Fruit fly (Drosophila melanogaster) whole organism, embryonic: ENCODE results near the gene CG32708.

ENCODE experiments used
- Atf-2 ChIP-seq: fragments of 200-800 bp; sonication (Bioruptor generic); optimal IDR thresholded peaks from 2 replicates; lab custom pipeline; 2016; ENCODE audit warnings: missing biosample characterization, missing genetic modification characterization
- B-H2 ChIP-seq: fragments of 200-800 bp; sonication (Bioruptor generic); optimal IDR thresholded peaks from 2 replicates; lab custom pipeline; 2018; ENCODE audit warnings: missing biosample characterization, mild to moderate bottlenecking, missing genetic modification characterization
- Blimp-1 ChIP-seq: fragments of 200-800 bp; sonication (Bioruptor generic); optimal IDR thresholded peaks from 3 replicates; lab custom pipeline; 2018; ENCODE audit warnings: missing biosample characterization, missing genetic modification characterization, mild to moderate bottlenecking, moderate library complexity, missing genetic modification reagents
- CG10147 ChIP-seq: fragments of 200-800 bp; sonication (Bioruptor generic); optimal IDR thresholded peaks from 2 replicates; lab custom pipeline; 2019; ENCODE audit warnings: missing biosample characterization, mild to moderate bottlenecking, missing genetic modification characterization, moderate library complexity
- CG10366 ChIP-seq: fragments of 200-800 bp; sonication (Bioruptor generic); IDR thresholded peaks from 2 replicates; pipeline ENCODE4 v1.3.6; 2022; ENCODE audit warnings: missing biosample characterization, missing genetic modification characterization
- CG12219 ChIP-seq: fragments of 200-800 bp; sonication (Bioruptor generic); optimal IDR thresholded peaks from 3 replicates; lab custom pipeline; 2018; ENCODE audit warnings: missing biosample characterization, mild to moderate bottlenecking, missing genetic modification characterization
- CG13775 ChIP-seq: fragments of 200-800 bp; sonication (Bioruptor generic); optimal IDR thresholded peaks from 3 replicates; lab custom pipeline; 2017; ENCODE audit warnings: missing biosample characterization, mild to moderate bottlenecking, missing genetic modification characterization
- CG14050 ChIP-seq: fragments of 200-800 bp; sonication (Bioruptor generic); IDR thresholded peaks from 3 replicates; pipeline ENCODE4 v1.3.6; 2022; ENCODE audit warnings: missing biosample characterization, missing genetic modification characterization
- CG15514 ChIP-seq: fragments of 200-800 bp; sonication (Bioruptor generic); optimal IDR thresholded peaks from 3 replicates; lab custom pipeline; 2017; ENCODE audit warnings: missing biosample characterization, missing genetic modification characterization, mild to moderate bottlenecking, moderate library complexity, missing genetic modification reagents
- CG18476 ChIP-seq: fragments of 200-800 bp; sonication (Bioruptor generic); optimal IDR thresholded peaks from 2 replicates; lab custom pipeline; 2016; ENCODE audit warnings: missing biosample characterization, mild to moderate bottlenecking, missing genetic modification characterization
- CG2116 ChIP-seq: fragments of 200-800 bp; sonication (Bioruptor generic); optimal IDR thresholded peaks from 3 replicates; lab custom pipeline; 2018; ENCODE audit warnings: missing biosample characterization, mild to moderate bottlenecking, missing genetic modification characterization
- CG2129 ChIP-seq: fragments of 200-800 bp; sonication (Bioruptor generic); IDR thresholded peaks from 2 replicates; pipeline ENCODE4 v1.3.6; 2022; ENCODE audit warnings: missing biosample characterization, missing genetic modification characterization; ENCODE audit not compliant: partially characterized antibody
- CG31441 ChIP-seq: fragments of 200-800 bp; sonication (Bioruptor generic); IDR thresholded peaks from 2 replicates; pipeline ENCODE4 v1.3.6; 2022; ENCODE audit warnings: missing biosample characterization, missing genetic modification characterization
- CG33213 ChIP-seq: fragments of 200-800 bp; sonication (Bioruptor generic); optimal IDR thresholded peaks from 3 replicates; lab custom pipeline; 2016; ENCODE audit warnings: missing biosample characterization, missing genetic modification characterization
- CG4328 ChIP-seq: fragments of 200-800 bp; sonication (Bioruptor generic); optimal IDR thresholded peaks from 3 replicates; lab custom pipeline; 2017; ENCODE audit warnings: missing biosample characterization, missing genetic modification reagents, missing genetic modification characterization
- CG4360 ChIP-seq: fragments of 200-800 bp; sonication (Bioruptor generic); IDR thresholded peaks from 2 replicates; pipeline ENCODE4 v1.3.6; 2022; ENCODE audit warnings: missing biosample characterization, missing genetic modification characterization
- CG4854 ChIP-seq: fragments of 200-800 bp; sonication (Bioruptor generic); optimal IDR thresholded peaks from 2 replicates; lab custom pipeline; 2016; ENCODE audit warnings: missing biosample characterization, missing genetic modification characterization, inconsistent platforms
- CG6683 ChIP-seq: fragments of 200-800 bp; sonication (Bioruptor generic); optimal IDR thresholded peaks from 2 replicates; lab custom pipeline; 2017; ENCODE audit warnings: missing biosample characterization, mild to moderate bottlenecking, missing genetic modification characterization, missing genetic modification reagents
- CG7357 ChIP-seq: fragments of 200-800 bp; sonication (Bioruptor generic); IDR thresholded peaks from 3 replicates; pipeline ENCODE4 v1.3.6; 2022; ENCODE audit warnings: missing biosample characterization, missing genetic modification characterization
- CG7786 ChIP-seq: fragments of 200-800 bp; sonication (Bioruptor generic); optimal IDR thresholded peaks from 2 replicates; lab custom pipeline; 2016; ENCODE audit warnings: missing biosample characterization, missing genetic modification characterization
- CG7987 ChIP-seq: fragments of 200-800 bp; sonication (Bioruptor generic); optimal IDR thresholded peaks from 2 replicates; lab custom pipeline; 2018; ENCODE audit warnings: missing biosample characterization, mild to moderate bottlenecking, missing genetic modification characterization, moderate library complexity
- CG8281 ChIP-seq: fragments of 200-800 bp; sonication (Bioruptor generic); optimal IDR thresholded peaks from 2 replicates; lab custom pipeline; 2018; ENCODE audit warnings: missing biosample characterization, mild to moderate bottlenecking, missing genetic modification characterization, moderate library complexity
- CG9876 ChIP-seq: fragments of 200-800 bp; sonication (Bioruptor generic); optimal IDR thresholded peaks from 2 replicates; lab custom pipeline; 2016; ENCODE audit warnings: missing biosample characterization, missing genetic modification characterization
- CTCF ChIP-seq: fragments of 200-800 bp; sonication (Bioruptor generic); optimal IDR thresholded peaks from 2 replicates; lab custom pipeline; 2017; ENCODE audit warnings: missing biosample characterization, mild to moderate bottlenecking, missing genetic modification characterization, moderate library complexity
- CoRest ChIP-seq: fragments of 200-800 bp; sonication (Bioruptor generic); optimal IDR thresholded peaks from 3 replicates; lab custom pipeline; 2018; ENCODE audit warnings: missing biosample characterization, mild to moderate bottlenecking, missing genetic modification characterization, moderate library complexity
- D19A ChIP-seq: fragments of 200-800 bp; optimal IDR thresholded peaks from 3 replicates; lab custom pipeline; 2019; ENCODE audit warnings: missing biosample characterization, mild to moderate bottlenecking, missing genetic modification characterization, moderate library complexity
- Deaf1 ChIP-seq: fragments of 200-800 bp; optimal IDR thresholded peaks from 3 replicates; lab custom pipeline; 2019; ENCODE audit warnings: missing biosample characterization, mild to moderate bottlenecking, missing genetic modification characterization, moderate library complexity
- Dll ChIP-seq: fragments of 200-800 bp; sonication (Bioruptor generic); IDR thresholded peaks from 4 replicates; pipeline ENCODE4 v1.3.6; 2022; ENCODE audit warnings: missing biosample characterization, missing genetic modification characterization; ENCODE audit not compliant: partially characterized antibody
- Gug ChIP-seq: fragments of 200-800 bp; sonication (Bioruptor generic); IDR thresholded peaks from 4 replicates; pipeline ENCODE4 v1.3.6; 2022; ENCODE audit warnings: missing biosample characterization, missing genetic modification characterization
- HmgD ChIP-seq: fragments of 200-800 bp; sonication (Bioruptor generic); optimal IDR thresholded peaks from 3 replicates; lab custom pipeline; 2016; ENCODE audit warnings: missing biosample characterization, missing genetic modification characterization
- HmgZ ChIP-seq: fragments of 200-800 bp; sonication (Bioruptor generic); optimal IDR thresholded peaks from 2 replicates; lab custom pipeline; 2018; ENCODE audit warnings: missing biosample characterization, mild to moderate bottlenecking, missing genetic modification characterization
- Hr3 ChIP-seq: fragments of 200-800 bp; sonication (Bioruptor generic); optimal IDR thresholded peaks from 3 replicates; lab custom pipeline; 2016; ENCODE audit warnings: missing biosample characterization, missing genetic modification characterization
- Meics ChIP-seq: fragments of 200-800 bp; sonication (Bioruptor generic); optimal IDR thresholded peaks from 2 replicates; lab custom pipeline; 2017; ENCODE audit warnings: missing biosample characterization, mild to moderate bottlenecking, missing genetic modification characterization
- NC2β ChIP-seq: fragments of 200-800 bp; sonication (Bioruptor generic); optimal IDR thresholded peaks from 2 replicates; lab custom pipeline; 2016; ENCODE audit warnings: missing biosample characterization, missing genetic modification characterization
- Nf-YC ChIP-seq: fragments of 200-800 bp; optimal IDR thresholded peaks from 3 replicates; lab custom pipeline; 2019; ENCODE audit warnings: missing biosample characterization, mild to moderate bottlenecking, missing genetic modification characterization, moderate library complexity
- Oli ChIP-seq: fragments of 200-800 bp; sonication (Bioruptor generic); optimal IDR thresholded peaks from 2 replicates; lab custom pipeline; 2018; ENCODE audit warnings: missing biosample characterization, mild to moderate bottlenecking, missing genetic modification characterization, moderate library complexity
- ato ChIP-seq: fragments of 200-800 bp; sonication (Bioruptor generic); IDR thresholded peaks from 2 replicates; pipeline ENCODE4 v1.3.6; 2022; ENCODE audit warnings: missing biosample characterization, missing genetic modification characterization; ENCODE audit not compliant: partially characterized antibody
- corto ChIP-seq: fragments of 200-800 bp; sonication (Bioruptor generic); optimal IDR thresholded peaks from 2 replicates; lab custom pipeline; 2016; ENCODE audit warnings: missing biosample characterization, mild to moderate bottlenecking, missing genetic modification characterization, moderate library complexity
- hbn ChIP-seq: fragments of 200-800 bp; sonication (Bioruptor generic); IDR thresholded peaks from 2 replicates; pipeline ENCODE4 v1.3.6; 2022; ENCODE audit warnings: missing biosample characterization, missing genetic modification characterization; ENCODE audit not compliant: partially characterized antibody
- kay ChIP-seq: fragments of 200-800 bp; sonication (Bioruptor generic); optimal IDR thresholded peaks from 2 replicates; lab custom pipeline; 2016; ENCODE audit warnings: missing biosample characterization, missing genetic modification characterization
- lola ChIP-seq, 3 experiments: fragments of >200 bp in 2 of 3; fragments of 200-800 bp in 1 of 3; sonication (Bioruptor generic) in 1 of 3; optimal IDR thresholded peaks; 2 replicates each; lab custom pipeline; 2017 to 2019; ENCODE audit warnings: missing biosample characterization in 3 of 3, missing genetic modification characterization in 3 of 3, mild to moderate bottlenecking in 1 of 3, moderate library complexity in 1 of 3
- mirr ChIP-seq: fragments of 200-800 bp; sonication (Bioruptor generic); optimal IDR thresholded peaks from 3 replicates; lab custom pipeline; 2018; ENCODE audit warnings: missing biosample characterization, mild to moderate bottlenecking, missing genetic modification characterization
- nerfin-2 ChIP-seq: fragments of 200-800 bp; sonication (Bioruptor generic); IDR thresholded peaks from 2 replicates; pipeline ENCODE4 v1.3.6; 2022; ENCODE audit warnings: missing biosample characterization, missing genetic modification characterization; ENCODE audit not compliant: partially characterized antibody
- nom ChIP-seq: fragments of 200-800 bp; sonication (Bioruptor generic); optimal IDR thresholded peaks from 2 replicates; lab custom pipeline; 2017; ENCODE audit warnings: missing biosample characterization, missing genetic modification characterization, mild to moderate bottlenecking, moderate library complexity, missing genetic modification reagents
- phol ChIP-seq: fragments of 200-800 bp; sonication (Bioruptor generic); optimal IDR thresholded peaks from 3 replicates; lab custom pipeline; 2018; ENCODE audit warnings: missing biosample characterization, mild to moderate bottlenecking, missing genetic modification characterization, moderate library complexity
- row ChIP-seq: fragments of 200-800 bp; sonication (Bioruptor generic); IDR thresholded peaks from 3 replicates; pipeline ENCODE4 v1.3.6; 2022; ENCODE audit warnings: missing biosample characterization, missing genetic modification characterization
- schlank ChIP-seq: fragments of 200-800 bp; sonication (Bioruptor generic); optimal IDR thresholded peaks from 2 replicates; lab custom pipeline; 2018; ENCODE audit warnings: missing biosample characterization, mild to moderate bottlenecking, missing genetic modification characterization
- scrt ChIP-seq: fragments of 200-800 bp; sonication (Bioruptor generic); optimal IDR thresholded peaks from 2 replicates; lab custom pipeline; 2018; ENCODE audit warnings: missing biosample characterization, mild to moderate bottlenecking, missing genetic modification characterization, moderate library complexity
- so ChIP-seq: fragments of 200-800 bp; sonication (Bioruptor generic); IDR thresholded peaks from 3 replicates; pipeline ENCODE4 v1.3.6; 2022; ENCODE audit warnings: missing biosample characterization, missing genetic modification characterization
- vnd ChIP-seq: fragments of 200-800 bp; sonication (Bioruptor generic); IDR thresholded peaks from 3 replicates; pipeline ENCODE4 v1.3.6; 2022; ENCODE audit warnings: missing biosample characterization, missing genetic modification characterization; ENCODE audit not compliant: partially characterized antibody

CG32708 gene

dm6 chrX:9134922-9135453 lies 49.3 kb downstream of the CG32708 start, which contains the start of gene fend (continued):
- TF ChIP-seq CG12219 (GFP tag; lab: Kevin White, UChicago), result no peak
- no peak for TF ChIP-seq CG33213 (GFP tag; lab: Kevin White, UChicago)
- TF ChIP-seq CG13775, result peak; percentile 24
- no peak for TF ChIP-seq CG2116
- TF ChIP-seq vnd (GFP tag; lab: Robert Waterston, UW), result no peak
- no peak for TF ChIP-seq CG18476 (GFP tag; lab: Kevin White, UChicago)
- TF ChIP-seq B-H2, result no peak
- no peak for TF ChIP-seq hbn (GFP tag; lab: Robert Waterston, UW)
- peak; percentile 8 for TF ChIP-seq CG8281 (tag; lab: Kevin White, UChicago)
- TF ChIP-seq CoRest (tag; lab: Kevin White, UChicago), result peak; percentile 60
- TF ChIP-seq CG9876, result no peak
- TF ChIP-seq CG7786 (GFP tag; lab: Kevin White, UChicago), result no peak
- no peak for TF ChIP-seq HmgD
- no peak for TF ChIP-seq mirr (GFP tag; lab: Kevin White, UChicago)
- TF ChIP-seq CG14050, result no peak
- no peak for TF ChIP-seq CG4328 (GFP tag; lab: Kevin White, UChicago)
- no peak for TF ChIP-seq CG2129 (GFP tag; lab: Robert Waterston, UW)
- TF ChIP-seq nom (GFP tag; lab: Kevin White, UChicago), result peak; percentile 27
- peak; percentile 68 for TF ChIP-seq Deaf1
- no peak for TF ChIP-seq schlank
- peak; percentile 94 for TF ChIP-seq row (GFP tag; lab: Robert Waterston, UW)
- TF ChIP-seq Nf-YC, result peak; percentile 55
- peak in 1 of 3 experiments; percentile 47 for TF ChIP-seq lola (GFP tag; optimal IDR thresholded peaks at IDR 0.05; lab: Kevin White, UChicago)
- peak; percentile 53 for TF ChIP-seq Meics (GFP tag; lab: Kevin White, UChicago)
- TF ChIP-seq CG10366 (GFP tag; lab: Robert Waterston, UW), result no peak
- no peak for TF ChIP-seq kay (GFP tag; lab: Kevin White, UChicago)
- TF ChIP-seq NC2β (GFP tag; lab: Kevin White, UChicago), result no peak
- peak; percentile 97 for TF ChIP-seq CG15514 (GFP tag; lab: Kevin White, UChicago)
- TF ChIP-seq Oli (tag; lab: Kevin White, UChicago), result peak; percentile 24
- TF ChIP-seq Gug (GFP tag; lab: Robert Waterston, UW), result no peak
- TF ChIP-seq Hr3, result peak; percentile 15
- no peak for TF ChIP-seq corto (GFP tag; lab: Kevin White, UChicago)
- no peak for TF ChIP-seq nerfin-2 (GFP tag; lab: Robert Waterston, UW)
- TF ChIP-seq ato, result no peak
- TF ChIP-seq Atf-2 (GFP tag; lab: Kevin White, UChicago), result no peak
- no peak for TF ChIP-seq CG7357
- TF ChIP-seq CG4854, result no peak
- TF ChIP-seq scrt (GFP tag; lab: Kevin White, UChicago), result peak; percentile 35
- peak; percentile 4; the same call in 1 of the 2 replicates for TF ChIP-seq CG4360 (GFP tag; lab: Robert Waterston, UW)
- no peak for TF ChIP-seq CG7987 (GFP tag; lab: Kevin White, UChicago)
- TF ChIP-seq phol (tag; lab: Kevin White, UChicago), result peak; percentile 46
- TF ChIP-seq CG10147, result peak; percentile 43
- no peak for TF ChIP-seq CG6683 (GFP tag; lab: Kevin White, UChicago)
- TF ChIP-seq Dll, result no peak
- TF ChIP-seq CG31441, result peak; percentile 53
- TF ChIP-seq Blimp-1 (GFP tag; lab: Kevin White, UChicago), result peak; percentile 3
- peak; percentile 41 for TF ChIP-seq HmgZ (tag; lab: Kevin White, UChicago)
- TF ChIP-seq D19A (tag; lab: Kevin White, UChicago), result peak; percentile 42
- TF ChIP-seq so (GFP tag; lab: Robert Waterston, UW), result no peak
- TF ChIP-seq CTCF (GFP tag; lab: Kevin White, UChicago), result no peak
